Worm (Caenorhabditis elegans) whole organism, L2 larva: Measurements from ENCODE around the gene H04M03.11.

ENCODE experiments used
- ZK546.5 ChIP-seq: sonication (generic microtip); optimal IDR thresholded peaks from 2 replicates; lab custom pipeline; 2017; ENCODE audit warnings: missing biosample characterization, missing genetic modification characterization
- crh-2 ChIP-seq: sonication (generic microtip); optimal IDR thresholded peaks from 2 replicates; lab custom pipeline; 2017; ENCODE audit warnings: missing biosample characterization, missing genetic modification characterization
- fos-1 ChIP-seq: fragments of 150-350 bp; optimal IDR thresholded peaks from 2 replicates; lab custom pipeline; 2014; ENCODE audit warnings: missing biosample characterization, missing genetic modification characterization
- lin-13 ChIP-seq: fragments of 150-350 bp; optimal IDR thresholded peaks from 2 replicates; lab custom pipeline; 2014; ENCODE audit warnings: missing biosample characterization, missing genetic modification reagents, missing genetic modification characterization
- lin-39 ChIP-seq: fragments of 150-350 bp; optimal IDR thresholded peaks from 2 replicates; lab custom pipeline; 2014; ENCODE audit warnings: missing biosample characterization, missing genetic modification reagents, missing genetic modification characterization
- lsy-2 ChIP-seq, 2 experiments: fragments of 150-350 bp in 1 of 2; sonication (generic microtip) in 1 of 2; optimal IDR thresholded peaks; 2 replicates each; lab custom pipeline; 2014 to 2017; ENCODE audit warnings: missing biosample characterization in 2 of 2, missing genetic modification characterization in 2 of 2
- mdl-1 ChIP-seq, 2 experiments: fragments of 150-350 bp in 1 of 2; sonication (generic microtip) in 1 of 2; optimal IDR thresholded peaks; 2 replicates each; lab custom pipeline; 2017; ENCODE audit warnings: missing biosample characterization in 2 of 2, missing genetic modification characterization in 2 of 2
- nhr-12 ChIP-seq: fragments of 150-350 bp; optimal IDR thresholded peaks from 2 replicates; lab custom pipeline; 2014; ENCODE audit warnings: missing biosample characterization, missing genetic modification characterization
- nhr-129 ChIP-seq: fragments of 150-350 bp; optimal IDR thresholded peaks from 2 replicates; lab custom pipeline; 2014; ENCODE audit warnings: missing biosample characterization, missing genetic modification characterization
- unc-39 ChIP-seq: fragments of 150-350 bp; optimal IDR thresholded peaks from 2 replicates; lab custom pipeline; 2014; ENCODE audit warnings: missing biosample characterization, missing genetic modification characterization
- unc-62 ChIP-seq: fragments of 150-350 bp; optimal IDR thresholded peaks from 2 replicates; lab custom pipeline; 2014; ENCODE audit warnings: missing biosample characterization, missing genetic modification reagents, missing genetic modification characterization
- zag-1 ChIP-seq: fragments of 150-350 bp; optimal IDR thresholded peaks from 2 replicates; lab custom pipeline; 2014; ENCODE audit warnings: missing biosample characterization, missing genetic modification characterization
- ztf-11 ChIP-seq: sonication (generic microtip); optimal IDR thresholded peaks from 2 replicates; lab custom pipeline; 2017; ENCODE audit warnings: missing biosample characterization, missing genetic modification characterization
- ztf-4 ChIP-seq: fragments of 150-350 bp; optimal IDR thresholded peaks from 2 replicates; lab custom pipeline; 2014; ENCODE audit warnings: missing biosample characterization, missing genetic modification characterization

ce11 chrIV:5902730-5903129 lies 18.3 kb upstream of the H04M03.11 start:
- no peak for TF ChIP-seq fos-1 (tag; lab: Kevin White, UChicago)
- no peak for TF ChIP-seq ZK546.5 (tag; lab: Kevin White, UChicago)
- no peak for TF ChIP-seq mdl-1 (tag; optimal IDR thresholded peaks at IDR 0.05; lab: Kevin White, UChicago)
- TF ChIP-seq lsy-2 (tag; optimal IDR thresholded peaks at IDR 0.05; lab: Kevin White, UChicago) = no peak
- no peak for TF ChIP-seq lin-39 (tag; lab: Kevin White, UChicago)
- TF ChIP-seq nhr-12 (tag; lab: Kevin White, UChicago) = no peak
- TF ChIP-seq unc-39 (tag; lab: Kevin White, UChicago) = no peak
- no peak for TF ChIP-seq ztf-11 (tag; lab: Kevin White, UChicago)
- no peak for TF ChIP-seq ztf-4 (tag; lab: Kevin White, UChicago)
- no peak for TF ChIP-seq lin-13
- no peak for TF ChIP-seq crh-2
- no peak for TF ChIP-seq nhr-129 (tag; lab: Kevin White, UChicago)
- TF ChIP-seq unc-62 (GFP tag; lab: Kevin White, UChicago) = no peak
- no peak for TF ChIP-seq zag-1 (tag; lab: Kevin White, UChicago)
